Fruit fly (Drosophila melanogaster): Measurements from ENCODE around the gene mldr.

DNA sequence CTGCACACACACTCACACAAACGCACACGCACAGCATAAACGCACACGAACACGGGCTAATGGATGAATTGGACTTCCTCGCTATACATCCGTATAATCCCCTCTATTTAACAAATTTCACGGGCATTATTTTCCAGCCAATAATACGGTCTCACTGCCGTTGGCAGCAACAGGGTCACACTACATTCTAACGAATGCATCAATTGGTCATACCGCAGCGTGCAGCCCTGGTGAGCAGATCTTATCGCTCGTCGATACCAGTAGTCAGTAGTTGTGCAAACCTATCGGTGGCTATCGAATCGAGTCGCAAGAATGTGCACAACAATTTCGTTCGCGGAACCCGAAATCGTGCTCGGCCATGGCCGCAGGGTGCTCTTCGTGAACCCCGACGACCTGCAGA, 3.3 kb upstream of the mldr start, which contains the start of the genes Top3beta and wuho:
- TF ChIP-seq ttk (optimal IDR thresholded peaks at IDR 0.05): no peak
- no peak for TF ChIP-seq Sin3A (optimal IDR thresholded peaks at IDR 0.05)
- no peak for TF ChIP-seq psq (optimal IDR thresholded peaks at IDR 0.05)

Data from Kc167 (cell line).